Worm (Caenorhabditis elegans): ENCODE data around the gene srxa-9.

The srxa-9 gene

DNA sequence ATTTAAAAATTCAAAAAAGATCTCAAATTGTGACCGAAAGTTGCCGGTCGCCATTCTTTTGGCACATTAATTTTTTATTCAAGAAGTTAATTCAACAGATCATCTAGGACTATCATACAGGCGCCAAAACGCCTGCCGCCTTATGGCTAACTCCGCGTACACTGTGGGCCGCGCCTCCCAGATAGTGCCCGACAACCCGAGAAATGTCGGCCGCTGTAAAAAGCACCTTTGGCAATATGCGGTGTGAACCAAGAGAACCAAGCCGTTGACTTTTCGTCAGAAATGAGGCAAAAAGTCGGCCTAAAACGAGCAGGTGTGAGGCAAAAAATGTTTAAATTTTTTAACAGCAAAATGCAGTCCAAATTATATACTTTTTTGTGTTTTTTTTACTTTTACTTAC lies 12.4 kb downstream of the srxa-9 start:
- TF ChIP-seq hnd-1 (tag; optimal IDR thresholded peaks at IDR 0.05) (no peak), scrt-1 (GFP tag; IDR thresholded peaks at IDR 0.05) (no peak), tbx-37 (GFP tag; conservative IDR thresholded peaks at IDR 0.05) (no peak), ceh-13 (GFP tag; optimal IDR thresholded peaks at IDR 0.05) (no peak), B0310.2 (tag; optimal IDR thresholded peaks at IDR 0.05) (no peak), sea-1 (GFP tag; conservative IDR thresholded peaks at IDR 0.05) (no peak), ets-7 (tag; optimal IDR thresholded peaks at IDR 0.05) (no peak), tra-4 (tag; optimal IDR thresholded peaks at IDR 0.05) (no peak), tbx-11 (GFP tag; IDR thresholded peaks at IDR 0.05) (no peak), hmg-4 (GFP tag; optimal IDR thresholded peaks at IDR 0.05) (no peak), flt-1 (GFP tag; IDR thresholded peaks at IDR 0.05) (no peak), pes-1 (GFP tag; IDR thresholded peaks at IDR 0.05) (no peak), F13C5.2 (tag; optimal IDR thresholded peaks at IDR 0.05) (no peak), ama-1 (optimal IDR thresholded peaks at IDR 0.05) (no peak), aly-1 (tag; optimal IDR thresholded peaks at IDR 0.05) (no peak), ceh-36 (tag; optimal IDR thresholded peaks at IDR 0.05) (no peak), hmbx-1 (tag; optimal IDR thresholded peaks at IDR 0.05) (no peak)

DNA sequence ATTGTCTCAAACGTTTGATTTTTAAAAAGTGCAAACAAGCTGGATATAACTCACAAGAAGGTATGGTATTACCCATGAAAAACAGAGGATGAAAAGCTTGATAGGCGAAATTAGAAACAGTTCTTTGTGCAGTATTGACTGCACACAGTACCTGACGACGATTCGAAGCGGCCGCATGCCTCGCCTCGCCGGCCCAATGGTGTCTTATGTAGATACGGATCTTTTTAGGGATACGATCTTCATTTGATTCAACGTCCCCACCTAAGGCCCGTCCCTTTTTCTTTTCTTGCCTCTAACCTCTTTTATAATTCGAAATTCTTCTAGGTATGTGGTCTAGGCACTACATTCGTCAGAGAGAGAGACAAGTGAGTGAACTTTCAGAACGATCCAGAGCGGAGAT lies 19.3 kb downstream of the srxa-9 start, which contains the start of gene bus-17:
bus-17 (minus strand) TSS at position 208 of the 400 bp plus-strand sequence.
- TF ChIP-seq hmg-4 (GFP tag; optimal IDR thresholded peaks at IDR 0.05) (no peak), F13C5.2 (tag; optimal IDR thresholded peaks at IDR 0.05) (no peak), flt-1 (GFP tag; IDR thresholded peaks at IDR 0.05) (no peak), hnd-1 (tag; optimal IDR thresholded peaks at IDR 0.05) (no peak), aly-1 (tag; optimal IDR thresholded peaks at IDR 0.05) (no peak), ama-1 (optimal IDR thresholded peaks at IDR 0.05) (no peak), B0310.2 (tag; optimal IDR thresholded peaks at IDR 0.05) (no peak), tbx-37 (GFP tag; conservative IDR thresholded peaks at IDR 0.05) (no peak), sea-1 (GFP tag; conservative IDR thresholded peaks at IDR 0.05) (no peak), ets-7 (tag; optimal IDR thresholded peaks at IDR 0.05) (no peak), tbx-11 (GFP tag; IDR thresholded peaks at IDR 0.05) (no peak), ceh-36 (tag; optimal IDR thresholded peaks at IDR 0.05) (no peak)

DNA sequence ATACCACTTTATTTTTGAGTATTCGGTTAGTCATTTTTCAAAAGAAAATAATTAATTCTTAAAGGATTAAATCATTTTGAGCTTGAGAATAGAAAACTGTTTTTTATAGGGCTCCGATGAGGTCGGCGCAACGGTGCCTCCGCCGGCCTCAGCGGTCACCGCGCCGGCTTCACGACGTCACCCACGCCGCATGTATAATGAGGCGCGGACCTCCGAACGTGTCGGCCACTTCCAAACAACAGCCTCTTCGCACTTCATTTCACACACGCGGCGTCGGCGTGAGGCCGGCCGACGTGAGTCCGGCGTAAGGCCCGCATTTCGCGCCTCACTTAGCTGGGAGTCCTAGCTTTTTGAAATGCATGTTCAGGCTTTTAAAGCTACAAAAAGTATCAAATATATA lies 20.1 kb downstream of the srxa-9 start:
- TF ChIP-seq ets-7 (tag; optimal IDR thresholded peaks at IDR 0.05) (no peak), ceh-36 (tag; optimal IDR thresholded peaks at IDR 0.05) (no peak), hmbx-1 (tag; optimal IDR thresholded peaks at IDR 0.05) (no peak), F13C5.2 (tag; optimal IDR thresholded peaks at IDR 0.05) (no peak), flt-1 (GFP tag; IDR thresholded peaks at IDR 0.05) (no peak), scrt-1 (GFP tag; IDR thresholded peaks at IDR 0.05) (no peak), B0310.2 (tag; optimal IDR thresholded peaks at IDR 0.05) (no peak), tra-4 (tag; optimal IDR thresholded peaks at IDR 0.05) (no peak), tbx-11 (GFP tag; IDR thresholded peaks at IDR 0.05) (no peak), tbx-37 (GFP tag; conservative IDR thresholded peaks at IDR 0.05) (no peak), pes-1 (GFP tag; IDR thresholded peaks at IDR 0.05) (no peak), ceh-13 (GFP tag; optimal IDR thresholded peaks at IDR 0.05) (no peak), aly-1 (tag; optimal IDR thresholded peaks at IDR 0.05) (no peak), hmg-4 (GFP tag; optimal IDR thresholded peaks at IDR 0.05) (no peak), ama-1 (optimal IDR thresholded peaks at IDR 0.05) (no peak), sea-1 (GFP tag; conservative IDR thresholded peaks at IDR 0.05) (no peak), hnd-1 (tag; optimal IDR thresholded peaks at IDR 0.05) (no peak)

DNA sequence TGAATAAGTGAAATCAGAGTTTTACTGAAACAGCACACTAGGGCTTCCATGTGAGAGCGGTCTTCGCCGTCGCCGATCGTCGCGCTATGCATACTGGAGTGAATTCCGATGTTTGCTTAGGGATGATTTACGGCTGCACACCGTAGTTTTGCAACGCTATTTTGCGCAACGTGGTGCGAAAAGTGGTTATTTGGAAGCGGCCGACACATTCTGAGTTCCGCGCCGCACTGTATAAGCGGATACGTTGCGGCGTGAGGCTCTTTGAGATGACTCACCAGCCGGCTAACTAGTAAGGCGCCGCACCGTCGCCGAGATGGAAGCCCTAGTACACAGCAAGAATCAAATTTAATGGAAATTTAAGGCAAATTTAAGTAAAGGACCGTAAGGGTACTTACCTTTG lies 21.7 kb downstream of the srxa-9 start:
- TF ChIP-seq hmbx-1 (tag; optimal IDR thresholded peaks at IDR 0.05): no peak

DNA sequence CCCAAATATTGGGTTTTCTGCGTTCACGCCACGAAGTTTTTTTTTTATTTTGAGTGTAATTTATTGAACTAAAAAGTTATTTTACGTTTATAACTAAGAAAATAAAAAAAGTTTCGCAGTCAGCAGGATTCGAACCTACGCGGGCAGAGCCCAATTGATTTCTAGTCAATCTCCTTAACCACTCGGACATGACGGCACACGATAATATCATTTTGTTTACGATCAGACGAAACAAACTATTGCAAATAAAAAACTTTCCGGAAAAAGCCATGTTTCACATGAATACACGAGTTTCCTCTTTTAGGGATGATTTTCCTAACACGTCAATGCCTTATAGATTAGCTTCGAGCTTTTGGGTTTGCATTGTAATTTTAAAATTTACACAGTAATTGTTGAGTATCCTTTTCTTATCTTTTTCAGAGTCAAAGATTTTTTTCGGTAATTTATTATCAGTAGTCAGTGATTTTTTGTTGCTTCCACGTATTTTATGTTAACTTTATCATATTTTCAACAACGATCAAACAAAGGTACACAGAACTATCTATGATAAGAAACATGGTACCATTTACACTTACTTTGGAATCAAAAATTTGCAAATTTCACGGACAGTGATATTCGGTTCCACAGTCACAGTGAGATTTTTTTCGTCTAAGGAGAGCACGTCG lies 23.2 kb downstream of the srxa-9 start:
- TF ChIP-seq hmg-4 (GFP tag; optimal IDR thresholded peaks at IDR 0.05): no peak
- no peak for TF ChIP-seq ets-7 (tag; optimal IDR thresholded peaks at IDR 0.05)
- no peak for TF ChIP-seq aly-1 (tag; optimal IDR thresholded peaks at IDR 0.05)
- no peak for TF ChIP-seq scrt-1 (GFP tag; IDR thresholded peaks at IDR 0.05)
- TF ChIP-seq ceh-13 (GFP tag; optimal IDR thresholded peaks at IDR 0.05): no peak

DNA sequence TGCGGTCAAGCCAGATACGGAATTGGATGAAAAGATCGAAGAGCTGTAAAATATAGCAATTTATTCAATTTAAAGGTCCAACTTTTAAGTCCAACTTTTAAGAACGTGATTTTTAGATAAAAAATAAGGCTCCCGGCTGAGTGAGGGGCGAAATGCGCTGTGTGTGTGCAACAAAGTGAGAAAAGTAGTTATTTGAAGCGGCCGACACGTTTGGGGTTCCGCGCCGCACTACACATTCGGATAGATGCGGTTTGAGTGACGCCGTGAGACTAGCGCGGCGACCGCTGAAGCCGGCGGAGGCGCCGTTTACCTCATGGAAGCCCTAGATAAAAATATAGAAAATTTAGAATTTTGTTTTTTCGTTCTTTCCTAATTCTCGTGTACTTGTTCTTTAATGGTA lies 24.0 kb downstream of the srxa-9 start:
- TF ChIP-seq ceh-36 (tag; optimal IDR thresholded peaks at IDR 0.05) (no peak), tbx-11 (GFP tag; IDR thresholded peaks at IDR 0.05) (no peak)

DNA sequence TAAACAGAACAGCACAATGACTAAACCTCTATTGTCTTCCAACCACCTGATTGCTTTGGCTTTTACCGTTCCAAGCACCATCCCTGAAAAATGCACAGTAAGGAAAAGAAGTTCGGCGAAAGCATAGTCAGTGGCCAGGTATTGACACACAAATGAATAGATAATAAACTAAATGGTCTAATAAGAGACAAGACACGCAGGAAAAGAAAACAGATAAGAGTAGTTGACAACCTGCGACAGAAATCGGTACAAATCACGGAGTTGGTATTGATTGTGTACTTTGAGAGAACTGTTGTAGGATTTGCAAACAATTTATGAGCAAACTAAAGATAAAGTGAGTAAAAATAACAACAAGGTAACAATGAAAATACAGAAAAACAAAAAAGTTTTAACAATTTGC lies 24.6 kb downstream of the srxa-9 start, which contains the start of gene Y7A5A.1:
Y7A5A.1 (minus strand) TSS at position 83 of the 400 bp plus-strand sequence.
- TF ChIP-seq aly-1 (tag; optimal IDR thresholded peaks at IDR 0.05): no peak
- no peak for TF ChIP-seq B0310.2 (tag; optimal IDR thresholded peaks at IDR 0.05)
- no peak for TF ChIP-seq hmbx-1 (tag; optimal IDR thresholded peaks at IDR 0.05)
- no peak for TF ChIP-seq hmg-4 (GFP tag; optimal IDR thresholded peaks at IDR 0.05)
- TF ChIP-seq ets-7 (tag; optimal IDR thresholded peaks at IDR 0.05): no peak
- no peak for TF ChIP-seq ceh-13 (GFP tag; optimal IDR thresholded peaks at IDR 0.05)
- TF ChIP-seq sea-1 (GFP tag; conservative IDR thresholded peaks at IDR 0.05): no peak
- TF ChIP-seq tbx-37 (GFP tag; conservative IDR thresholded peaks at IDR 0.05): no peak
- no peak for TF ChIP-seq flt-1 (GFP tag; IDR thresholded peaks at IDR 0.05)

DNA sequence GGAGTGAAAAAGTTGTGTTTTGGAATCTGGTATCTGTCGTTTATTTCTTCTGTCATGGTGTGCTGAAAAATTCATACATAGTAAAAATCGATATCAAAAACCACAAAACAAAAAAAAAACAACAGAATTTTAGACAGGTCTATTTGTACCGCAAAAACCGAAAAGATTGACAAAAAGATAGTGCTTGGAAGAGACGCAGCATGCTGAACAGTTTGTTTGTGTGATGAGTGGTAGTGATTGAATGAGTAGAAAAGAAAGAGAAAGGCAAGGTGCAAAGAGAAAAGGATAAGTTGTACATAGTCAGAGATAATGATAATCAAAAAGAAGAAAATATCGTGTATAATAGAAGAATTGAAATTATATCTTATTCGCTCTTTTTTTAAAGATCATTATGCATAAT lies 25.9 kb downstream of the srxa-9 start, which contains the start of gene Y7A5A.2:
Y7A5A.2 (minus strand) TSS at position 62 of the 400 bp plus-strand sequence.
- TF ChIP-seq tra-4 (tag; optimal IDR thresholded peaks at IDR 0.05) (no peak), pes-1 (GFP tag; IDR thresholded peaks at IDR 0.05) (no peak), hmg-4 (GFP tag; optimal IDR thresholded peaks at IDR 0.05) (no peak), sea-1 (GFP tag; conservative IDR thresholded peaks at IDR 0.05) (no peak), ceh-36 (tag; optimal IDR thresholded peaks at IDR 0.05) (no peak), hnd-1 (tag; optimal IDR thresholded peaks at IDR 0.05) (no peak), tbx-11 (GFP tag; IDR thresholded peaks at IDR 0.05) (no peak), ceh-13 (GFP tag; optimal IDR thresholded peaks at IDR 0.05) (no peak), ama-1 (optimal IDR thresholded peaks at IDR 0.05) (no peak), scrt-1 (GFP tag; IDR thresholded peaks at IDR 0.05) (no peak), aly-1 (tag; optimal IDR thresholded peaks at IDR 0.05) (no peak), B0310.2 (tag; optimal IDR thresholded peaks at IDR 0.05) (no peak), ets-7 (tag; optimal IDR thresholded peaks at IDR 0.05) (no peak), hmbx-1 (tag; optimal IDR thresholded peaks at IDR 0.05) (no peak), flt-1 (GFP tag; IDR thresholded peaks at IDR 0.05) (no peak), tbx-37 (GFP tag; conservative IDR thresholded peaks at IDR 0.05) (no peak), F13C5.2 (tag; optimal IDR thresholded peaks at IDR 0.05) (no peak)

Data from whole organism, early embryonic.